Worm (Caenorhabditis elegans) whole organism, mixed stage, embryonic: Measurements from ENCODE around the gene T16G12.8.

ENCODE experiments used
- blmp-1 ChIP-seq: fragments of 150-350 bp; optimal IDR thresholded peaks from 2 replicates; lab custom pipeline; 2014; ENCODE audit warnings: missing biosample characterization, missing genetic modification characterization
- ceh-39 ChIP-seq: fragments of 150-350 bp; optimal IDR thresholded peaks from 2 replicates; lab custom pipeline; 2014; ENCODE audit warnings: missing biosample characterization, missing genetic modification characterization
- drap-1 ChIP-seq: fragments of 200-800 bp; sonication (Bioruptor generic); optimal IDR thresholded peaks from 3 replicates; lab custom pipeline; 2018; ENCODE audit warnings: mild to moderate bottlenecking, missing genetic modification characterization, missing compliant biosample characterization
- elt-1 ChIP-seq: sonication (generic microtip); optimal IDR thresholded peaks from 2 replicates; lab custom pipeline; 2017; ENCODE audit warnings: missing genetic modification characterization, mild to moderate bottlenecking, missing compliant biosample characterization, antibody characterized with exemption, moderate library complexity, borderline replicate concordance; ENCODE audit not compliant: insufficient read depth
- elt-3 ChIP-seq: fragments of 150-350 bp; optimal IDR thresholded peaks from 2 replicates; lab custom pipeline; 2014; ENCODE audit warnings: missing biosample characterization, missing genetic modification characterization
- flh-1 ChIP-seq: fragments of 200-800 bp; sonication (Bioruptor generic); optimal IDR thresholded peaks from 2 replicates; lab custom pipeline; 2018; ENCODE audit warnings: mild to moderate bottlenecking, missing genetic modification characterization, moderate library complexity, missing compliant biosample characterization
- ham-2 ChIP-seq: fragments of 200-800 bp; sonication (Bioruptor generic); optimal IDR thresholded peaks from 2 replicates; lab custom pipeline; 2018; ENCODE audit warnings: mild to moderate bottlenecking, missing genetic modification characterization, missing compliant biosample characterization
- hlh-1 ChIP-seq: fragments of 150-350 bp; optimal IDR thresholded peaks from 2 replicates; lab custom pipeline; 2014; ENCODE audit warnings: missing biosample characterization, missing genetic modification reagents, missing genetic modification characterization
- lin-13 ChIP-seq: fragments of 150-350 bp; optimal IDR thresholded peaks from 2 replicates; lab custom pipeline; 2014; ENCODE audit warnings: missing biosample characterization, missing genetic modification characterization
- mab-5 ChIP-seq: fragments of 150-350 bp; optimal IDR thresholded peaks from 2 replicates; lab custom pipeline; 2014; ENCODE audit warnings: missing biosample characterization, missing genetic modification characterization
- mep-1 ChIP-seq: fragments of 150-350 bp; optimal IDR thresholded peaks from 2 replicates; lab custom pipeline; 2017; ENCODE audit warnings: missing biosample characterization, missing genetic modification reagents, missing genetic modification characterization, inconsistent platforms
- mls-2 ChIP-seq: sonication (generic microtip); optimal IDR thresholded peaks from 2 replicates; lab custom pipeline; 2016; ENCODE audit warnings: mild to moderate bottlenecking, missing genetic modification characterization, moderate library complexity, missing compliant biosample characterization
- nhr-12 ChIP-seq: fragments of 150-350 bp; optimal IDR thresholded peaks from 2 replicates; lab custom pipeline; 2014; ENCODE audit warnings: missing biosample characterization, missing genetic modification characterization
- nhr-237 ChIP-seq: fragments of 150-350 bp; optimal IDR thresholded peaks from 2 replicates; lab custom pipeline; 2014; ENCODE audit warnings: missing biosample characterization, missing genetic modification characterization
- nhr-28 ChIP-seq: fragments of 150-350 bp; optimal IDR thresholded peaks from 2 replicates; lab custom pipeline; 2014; ENCODE audit warnings: missing biosample characterization, missing genetic modification characterization
- snpc-4 ChIP-seq: fragments of 150-350 bp; optimal IDR thresholded peaks from 2 replicates; lab custom pipeline; 2014; ENCODE audit warnings: missing biosample characterization, missing genetic modification characterization
- unc-62 ChIP-seq: fragments of 150-350 bp; optimal IDR thresholded peaks from 2 replicates; lab custom pipeline; 2014; ENCODE audit warnings: missing biosample characterization, missing genetic modification reagents, missing genetic modification characterization
- ztf-11 ChIP-seq: fragments of 150-350 bp; optimal IDR thresholded peaks from 2 replicates; lab custom pipeline; 2014; ENCODE audit warnings: missing biosample characterization, missing genetic modification characterization

Gene T16G12.8

DNA sequence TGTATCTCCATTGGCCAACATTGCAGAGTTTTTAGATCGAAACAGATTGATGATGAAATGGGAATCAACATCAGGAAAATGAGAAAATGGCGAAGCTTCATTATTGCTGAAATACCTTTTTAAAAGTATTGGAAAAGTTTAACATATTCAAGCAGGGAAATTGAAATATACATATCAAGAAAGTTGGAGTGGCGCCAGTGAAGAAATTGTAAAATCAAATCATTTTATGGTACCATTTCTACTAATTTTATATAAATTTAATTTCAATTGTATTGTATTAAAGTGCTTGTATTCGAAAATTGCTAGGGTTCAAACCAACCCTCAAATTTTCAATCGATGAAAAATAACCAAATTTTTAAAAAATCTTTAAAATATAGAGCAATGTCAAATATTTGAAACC is 47.3 kb downstream of the T16G12.8 start, which contains the start of gene srt-55:
srt-55 (minus strand) TSS at position 101 of the 400 bp plus-strand sequence.
- TF ChIP-seq ceh-39 (tag; lab: Kevin White, UChicago) (no peak), unc-62 (GFP tag; lab: Kevin White, UChicago) (no peak)

DNA sequence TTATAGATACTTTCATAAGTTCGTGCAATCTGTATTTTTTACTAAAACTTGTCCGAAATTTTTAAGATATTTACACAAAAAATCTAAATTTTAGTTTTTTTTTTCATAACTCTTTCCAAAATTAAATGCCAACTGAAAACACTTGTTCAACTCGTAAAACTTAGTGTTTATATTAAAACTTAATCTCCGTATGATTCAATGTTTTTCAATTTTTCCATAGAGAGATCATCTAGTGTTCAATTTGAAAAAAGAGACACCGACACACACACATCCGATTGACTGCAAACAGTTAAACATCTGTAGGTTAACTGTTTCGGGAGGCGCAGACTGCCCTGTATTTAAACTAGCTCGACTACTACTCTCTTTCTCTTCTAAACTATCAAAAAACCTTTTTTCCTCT is 49.9 kb downstream of the T16G12.8 start, which contains the start of gene T16H12.9:
T16H12.9 (plus strand) TSS at position 301 of the 400 bp plus-strand sequence.
- TF ChIP-seq flh-1 (GFP tag; lab: Kevin White, UChicago) (no peak), lin-13 (tag; lab: Kevin White, UChicago) (no peak), nhr-28 (tag; lab: Kevin White, UChicago) (no peak), blmp-1 (tag; lab: Kevin White, UChicago) (no peak), drap-1 (GFP tag; lab: Kevin White, UChicago) (no peak), ham-2 (no peak), mab-5 (tag; lab: Kevin White, UChicago) (no peak), mep-1 (no peak), ztf-11 (tag; lab: Kevin White, UChicago) (no peak), nhr-237 (tag; lab: Kevin White, UChicago) (no peak), elt-1 (tag; lab: Kevin White, UChicago) (no peak), hlh-1 (tag; lab: Kevin White, UChicago) (no peak), unc-62 (GFP tag; lab: Kevin White, UChicago) (no peak), nhr-12 (tag; lab: Kevin White, UChicago) (no peak), mls-2 (no peak), elt-3 (tag; lab: Kevin White, UChicago) (no peak), snpc-4 (tag; lab: Kevin White, UChicago) (no peak)
